Worm (Caenorhabditis elegans): ENCODE results near the gene C02B10.3.

DNA sequence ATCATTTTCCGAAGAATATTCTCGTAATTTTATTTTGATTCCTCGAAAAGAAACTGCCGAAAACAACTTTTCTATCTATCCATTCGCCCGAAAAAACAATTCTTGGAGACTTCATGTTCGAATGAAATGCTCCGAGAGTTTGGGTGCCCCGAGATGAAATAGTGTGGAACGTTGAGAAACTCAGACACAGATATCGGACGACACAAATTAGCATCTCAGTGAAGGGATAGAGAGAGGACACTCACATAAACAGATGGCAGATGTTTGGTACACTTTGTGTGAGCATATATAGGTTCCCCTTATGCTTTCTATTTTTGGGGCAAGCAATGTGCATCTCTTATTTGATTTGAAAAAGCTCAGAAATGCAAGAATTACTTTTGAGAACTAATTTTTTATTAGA lies 24.2 kb downstream of the C02B10.3 start:
- TF ChIP-seq dsc-1 (tag; optimal IDR thresholded peaks at IDR 0.05) (peak; percentile 49), F16B12.6 (tag; optimal IDR thresholded peaks at IDR 0.05) (no peak), pqm-1 (tag; optimal IDR thresholded peaks at IDR 0.05) (no peak), zag-1 (tag; optimal IDR thresholded peaks at IDR 0.05) (no peak), unc-62 (GFP tag; optimal IDR thresholded peaks at IDR 0.05) (no peak), fos-1 (tag; optimal IDR thresholded peaks at IDR 0.05) (no peak), aha-1 (tag; optimal IDR thresholded peaks at IDR 0.05) (no peak), ztf-4 (tag; optimal IDR thresholded peaks at IDR 0.05) (no peak)

Data from whole organism, L1 larva.